Fruit fly (Drosophila melanogaster) whole organism, embryonic: ENCODE measurements around the gene CG10581.

ENCODE experiments used
- Awh ChIP-seq: fragments of 200-800 bp; sonication (Bioruptor generic); IDR thresholded peaks from 2 replicates; pipeline ENCODE4, ENCODE4 v1.3.6; 2022; ENCODE audit warnings: missing biosample characterization, missing genetic modification characterization
- CG10462 ChIP-seq: fragments of 200-800 bp; sonication (Bioruptor generic); optimal IDR thresholded peaks from 2 replicates; lab custom pipeline; 2016; ENCODE audit warnings: missing biosample characterization, missing genetic modification characterization
- CG11093 ChIP-seq: fragments of 200-800 bp; sonication (Bioruptor generic); IDR thresholded peaks from 3 replicates; pipeline ENCODE4 v1.3.6; 2022; ENCODE audit warnings: missing biosample characterization, missing genetic modification characterization
- CG12769 ChIP-seq: fragments of 200-800 bp; sonication (Bioruptor generic); optimal IDR thresholded peaks from 2 replicates; lab custom pipeline; 2019; ENCODE audit warnings: missing biosample characterization, mild to moderate bottlenecking, missing genetic modification characterization, moderate library complexity
- CG15073 ChIP-seq: fragments of 200-800 bp; sonication (Bioruptor generic); optimal IDR thresholded peaks from 2 replicates; lab custom pipeline; 2016; ENCODE audit warnings: missing biosample characterization, missing genetic modification characterization
- CG15514 ChIP-seq: fragments of 200-800 bp; sonication (Bioruptor generic); optimal IDR thresholded peaks from 3 replicates; lab custom pipeline; 2017; ENCODE audit warnings: missing biosample characterization, missing genetic modification characterization, mild to moderate bottlenecking, moderate library complexity, missing genetic modification reagents
- CG15696 ChIP-seq: fragments of 200-800 bp; sonication (Bioruptor generic); optimal IDR thresholded peaks from 2 replicates; lab custom pipeline; 2019; ENCODE audit warnings: missing biosample characterization, mild to moderate bottlenecking, missing genetic modification characterization, moderate library complexity
- CG1602 ChIP-seq: fragments of 200-800 bp; sonication (Bioruptor generic); optimal IDR thresholded peaks from 3 replicates; lab custom pipeline; 2016; ENCODE audit warnings: missing biosample characterization, missing genetic modification characterization
- CG2120 ChIP-seq: fragments of 200-800 bp; sonication (Bioruptor generic); optimal IDR thresholded peaks from 3 replicates; lab custom pipeline; 2016; ENCODE audit warnings: missing biosample characterization, missing genetic modification characterization
- CG2129 ChIP-seq: fragments of 200-800 bp; sonication (Bioruptor generic); IDR thresholded peaks from 2 replicates; pipeline ENCODE4 v1.3.6; 2022; ENCODE audit warnings: missing biosample characterization, missing genetic modification characterization; ENCODE audit not compliant: partially characterized antibody
- CG2889 ChIP-seq: fragments of 200-800 bp; sonication (Bioruptor generic); IDR thresholded peaks from 3 replicates; pipeline ENCODE4 v1.3.6; 2022; ENCODE audit warnings: missing biosample characterization, missing genetic modification characterization
- CG30403 ChIP-seq: fragments of 200-800 bp; sonication (Bioruptor generic); optimal IDR thresholded peaks from 3 replicates; lab custom pipeline; 2016; ENCODE audit warnings: missing biosample characterization, missing genetic modification characterization
- CG31365 ChIP-seq: fragments of 200-800 bp; sonication (Bioruptor generic); optimal IDR thresholded peaks from 2 replicates; lab custom pipeline; 2018; ENCODE audit warnings: missing biosample characterization, mild to moderate bottlenecking, missing genetic modification characterization
- CG3163 ChIP-seq: fragments of 200-800 bp; sonication (Bioruptor generic); optimal IDR thresholded peaks from 3 replicates; lab custom pipeline; 2016; ENCODE audit warnings: missing biosample characterization, missing genetic modification characterization
- CG32767 ChIP-seq: fragments of 200-800 bp; sonication (Bioruptor generic); IDR thresholded peaks from 2 replicates; pipeline ENCODE4 v1.3.6; 2022; ENCODE audit warnings: missing biosample characterization, missing genetic modification characterization
- CG33213 ChIP-seq: fragments of 200-800 bp; sonication (Bioruptor generic); optimal IDR thresholded peaks from 3 replicates; lab custom pipeline; 2016; ENCODE audit warnings: missing biosample characterization, missing genetic modification characterization
- CG34422 ChIP-seq: fragments of 200-800 bp; sonication (Bioruptor generic); IDR thresholded peaks from 3 replicates; pipeline ENCODE4 v1.3.6; 2022; ENCODE audit warnings: missing biosample characterization, missing genetic modification characterization
- CG3995 ChIP-seq: fragments of 200-800 bp; sonication (Bioruptor generic); optimal IDR thresholded peaks from 3 replicates; lab custom pipeline; 2016; ENCODE audit warnings: missing biosample characterization, missing genetic modification characterization
- CG4424 ChIP-seq: fragments of 200-800 bp; sonication (Bioruptor generic); optimal IDR thresholded peaks from 3 replicates; lab custom pipeline; 2016; ENCODE audit warnings: missing biosample characterization, missing genetic modification characterization
- CG5953 ChIP-seq: fragments of 200-800 bp; sonication (Bioruptor generic); IDR thresholded peaks from 2 replicates; pipeline ENCODE4 v1.3.6; 2022; ENCODE audit warnings: missing biosample characterization, missing genetic modification characterization
- CG7357 ChIP-seq: fragments of 200-800 bp; sonication (Bioruptor generic); IDR thresholded peaks from 3 replicates; pipeline ENCODE4 v1.3.6; 2022; ENCODE audit warnings: missing biosample characterization, missing genetic modification characterization
- CG7839 ChIP-seq: fragments of 200-800 bp; sonication (Bioruptor generic); optimal IDR thresholded peaks from 3 replicates; lab custom pipeline; 2018; ENCODE audit warnings: missing biosample characterization, mild to moderate bottlenecking, missing genetic modification characterization, moderate library complexity
- CG8924 ChIP-seq: fragments of 200-800 bp; optimal IDR thresholded peaks from 3 replicates; lab custom pipeline; 2019; ENCODE audit warnings: missing biosample characterization, mild to moderate bottlenecking, missing genetic modification characterization, moderate library complexity
- CG9727 ChIP-seq: fragments of 200-800 bp; sonication (Bioruptor generic); optimal IDR thresholded peaks from 3 replicates; lab custom pipeline; 2017; ENCODE audit warnings: missing biosample characterization, mild to moderate bottlenecking, missing genetic modification characterization
- CoRest ChIP-seq: fragments of 200-800 bp; sonication (Bioruptor generic); optimal IDR thresholded peaks from 3 replicates; lab custom pipeline; 2018; ENCODE audit warnings: missing biosample characterization, mild to moderate bottlenecking, missing genetic modification characterization, moderate library complexity
- GATAe ChIP-seq: fragments of 200-800 bp; sonication (Bioruptor generic); conservative IDR thresholded peaks from 2 replicates; pipeline ENCODE4 v1.3.6; 2022; ENCODE audit warnings: missing biosample characterization, missing genetic modification characterization
- HHEX ChIP-seq: fragments of 200-800 bp; sonication (Bioruptor generic); optimal IDR thresholded peaks from 3 replicates; lab custom pipeline; 2017; ENCODE audit warnings: missing biosample characterization, mild to moderate bottlenecking, missing genetic modification characterization, missing genetic modification reagents
- HLH4C ChIP-seq: fragments of 200-800 bp; sonication (Bioruptor generic); IDR thresholded peaks from 3 replicates; pipeline ENCODE4 v1.3.6; 2022; ENCODE audit warnings: missing biosample characterization, missing genetic modification characterization; ENCODE audit not compliant: partially characterized antibody
- Hr3 ChIP-seq: fragments of 200-800 bp; sonication (Bioruptor generic); optimal IDR thresholded peaks from 3 replicates; lab custom pipeline; 2016; ENCODE audit warnings: missing biosample characterization, missing genetic modification characterization
- Jarid2 ChIP-seq: fragments of 200-800 bp; sonication (Bioruptor generic); optimal IDR thresholded peaks from 3 replicates; lab custom pipeline; 2017; ENCODE audit warnings: mild to moderate bottlenecking, missing biosample characterization, missing genetic modification reagents, missing genetic modification characterization
- Oaz ChIP-seq: fragments of 200-800 bp; sonication (Bioruptor generic); IDR thresholded peaks from 2 replicates; pipeline ENCODE4 v1.3.6; 2022; ENCODE audit warnings: missing biosample characterization, missing genetic modification characterization
- Scr ChIP-seq: fragments of 200-800 bp; sonication (Bioruptor generic); IDR thresholded peaks from 2 replicates; pipeline ENCODE4 v1.3.6; 2022; ENCODE audit warnings: missing biosample characterization, missing genetic modification characterization; ENCODE audit not compliant: partially characterized antibody
- Taf1 ChIP-seq: fragments of 200-800 bp; sonication (Bioruptor generic); IDR thresholded peaks from 2 replicates; pipeline ENCODE4 v1.3.6; 2022; ENCODE audit warnings: missing biosample characterization, missing genetic modification characterization
- ara ChIP-seq: fragments of 200-800 bp; sonication (Bioruptor generic); IDR thresholded peaks from 2 replicates; pipeline ENCODE4 v1.3.6; 2022; ENCODE audit warnings: missing biosample characterization, missing genetic modification characterization
- bbx ChIP-seq: fragments of 200-800 bp; sonication (Bioruptor generic); IDR thresholded peaks from 2 replicates; pipeline ENCODE4 v1.3.6; 2022; ENCODE audit warnings: missing biosample characterization, missing genetic modification characterization; ENCODE audit not compliant: partially characterized antibody
- bsh ChIP-seq, 2 experiments: fragments of 200-800 bp; sonication (Bioruptor generic); optimal IDR thresholded peaks; 2 replicates each; lab custom pipeline; 2017 to 2018; ENCODE audit warnings: mild to moderate bottlenecking in 2 of 2, missing biosample characterization in 2 of 2, missing genetic modification characterization in 2 of 2, moderate library complexity in 1 of 2
- ci ChIP-seq: fragments of 200-800 bp; sonication (Bioruptor generic); IDR thresholded peaks from 3 replicates; pipeline ENCODE4 v1.3.6; 2022; ENCODE audit warnings: missing biosample characterization, missing genetic modification characterization
- da ChIP-seq: fragments of 200-800 bp; sonication (Bioruptor generic); optimal IDR thresholded peaks from 2 replicates; lab custom pipeline; 2016; ENCODE audit warnings: missing biosample characterization, missing genetic modification characterization
- dmrt11E ChIP-seq: fragments of 200-800 bp; sonication (Bioruptor generic); optimal IDR thresholded peaks from 3 replicates; lab custom pipeline; 2018; ENCODE audit warnings: missing biosample characterization, mild to moderate bottlenecking, missing genetic modification characterization, moderate library complexity
- dpn ChIP-seq, 2 experiments: fragments of 200-800 bp; sonication (Bioruptor generic); optimal IDR thresholded peaks; 3 replicates each; lab custom pipeline; 2016; ENCODE audit warnings: missing biosample characterization in 2 of 2, missing genetic modification characterization in 2 of 2
- emc ChIP-seq: fragments of 200-800 bp; sonication (Bioruptor generic); optimal IDR thresholded peaks from 2 replicates; lab custom pipeline; 2016; ENCODE audit warnings: missing biosample characterization, missing genetic modification characterization
- fd3F ChIP-seq: fragments of 200-800 bp; sonication (Bioruptor generic); optimal IDR thresholded peaks from 2 replicates; lab custom pipeline; 2018; ENCODE audit warnings: missing biosample characterization, mild to moderate bottlenecking, missing genetic modification characterization, moderate library complexity
- hb ChIP-seq: fragments of 200-800 bp; sonication (Bioruptor generic); IDR thresholded peaks from 3 replicates; pipeline ENCODE4 v1.3.6; 2022; ENCODE audit warnings: missing biosample characterization, missing genetic modification characterization; ENCODE audit not compliant: partially characterized antibody
- hkb ChIP-seq, 2 experiments: fragments of 200-800 bp in 1 of 2; fragments of >200 bp in 1 of 2; sonication (Bioruptor generic) in 1 of 2; IDR thresholded peaks in 1 of 2; optimal IDR thresholded peaks in 1 of 2; 2 replicates each; pipeline versions ENCODE4 v1.3.6 to Lab custom; 2017 to 2022; ENCODE audit warnings: missing biosample characterization in 1 of 2, missing genetic modification characterization in 1 of 2
- maf-S ChIP-seq: fragments of 200-800 bp; sonication (Bioruptor generic); optimal IDR thresholded peaks from 2 replicates; lab custom pipeline; 2016; ENCODE audit warnings: missing biosample characterization, missing genetic modification characterization
- pita ChIP-seq: fragments of 200-800 bp; sonication (Bioruptor generic); optimal IDR thresholded peaks from 2 replicates; lab custom pipeline; 2017; ENCODE audit warnings: missing biosample characterization, mild to moderate bottlenecking, missing genetic modification characterization
- psq ChIP-seq: fragments of 200-800 bp; sonication (Bioruptor generic); optimal IDR thresholded peaks from 2 replicates; lab custom pipeline; 2017; ENCODE audit warnings: missing biosample characterization, missing genetic modification characterization
- pzg ChIP-seq: fragments of 200-800 bp; sonication (Bioruptor generic); optimal IDR thresholded peaks from 3 replicates; lab custom pipeline; 2018; ENCODE audit warnings: missing biosample characterization, mild to moderate bottlenecking, missing genetic modification characterization, moderate library complexity
- sim ChIP-seq: fragments of 200-800 bp; sonication (Bioruptor generic); IDR thresholded peaks from 2 replicates; pipeline ENCODE4 v1.3.6; 2022; ENCODE audit warnings: missing biosample characterization, missing genetic modification characterization
- sisA ChIP-seq: fragments of 200-800 bp; sonication (Bioruptor generic); IDR thresholded peaks from 2 replicates; pipeline ENCODE4 v1.3.6; 2022; ENCODE audit warnings: missing biosample characterization, missing genetic modification characterization
- slou ChIP-seq: fragments of 200-800 bp; sonication (Bioruptor generic); optimal IDR thresholded peaks from 3 replicates; lab custom pipeline; 2016; ENCODE audit warnings: missing biosample characterization, missing genetic modification characterization

The CG10581 gene

dm6 chr3L:21047037-21047436, 13.0 kb upstream of the CG10581 start (continued):
- no peak for TF ChIP-seq maf-S
- TF ChIP-seq HLH4C (GFP tag; lab: Robert Waterston, UW): no peak
- TF ChIP-seq CG1602 (GFP tag; lab: Kevin White, UChicago): peak; percentile 12
- TF ChIP-seq CG7357: no peak
- TF ChIP-seq CG33213 (GFP tag; lab: Kevin White, UChicago): no peak
- TF ChIP-seq CG10462: peak; percentile 14
- no peak for TF ChIP-seq CG5953 (GFP tag; lab: Robert Waterston, UW)
- TF ChIP-seq pzg: no peak
- peak; percentile 64 for TF ChIP-seq CG9727 (GFP tag; lab: Kevin White, UChicago)
- no peak for TF ChIP-seq da (GFP tag; lab: Kevin White, UChicago)
- TF ChIP-seq sisA (GFP tag; lab: Robert Waterston, UW): no peak
- no peak for TF ChIP-seq CG3995
- TF ChIP-seq CG15696 (tag; lab: Kevin White, UChicago): peak; percentile 65
- TF ChIP-seq CG12769 (tag; lab: Kevin White, UChicago): no peak
- no peak for TF ChIP-seq sim
- TF ChIP-seq Hr3: no peak
- no peak for TF ChIP-seq pita (GFP tag; lab: Kevin White, UChicago)
- TF ChIP-seq CG3163 (GFP tag; lab: Kevin White, UChicago): no peak
- peak; percentile 67 for TF ChIP-seq CG4424 (GFP tag; lab: Kevin White, UChicago)
- peak; percentile 78 for TF ChIP-seq dmrt11E (tag; lab: Kevin White, UChicago)
- TF ChIP-seq Oaz: no peak
- no peak for TF ChIP-seq CG2129 (GFP tag; lab: Robert Waterston, UW)
- no peak for TF ChIP-seq CG15514 (GFP tag; lab: Kevin White, UChicago)
- TF ChIP-seq bsh (GFP tag; optimal IDR thresholded peaks at IDR 0.05; lab: Kevin White, UChicago): peak in 1 of 2 experiments; percentile 73
- TF ChIP-seq fd3F (GFP tag; lab: Kevin White, UChicago): peak; percentile 26
- peak; percentile 27 for TF ChIP-seq CG2120 (GFP tag; lab: Kevin White, UChicago)
- no peak for TF ChIP-seq CG31365
- no peak for TF ChIP-seq Scr (GFP tag; lab: Robert Waterston, UW)
- TF ChIP-seq CG30403 (GFP tag; lab: Kevin White, UChicago): peak; percentile 42
- TF ChIP-seq CG32767 (GFP tag; lab: Robert Waterston, UW): no peak
- peak; percentile 49; the same call in 2 of the 3 replicates for TF ChIP-seq CG34422 (GFP tag; lab: Robert Waterston, UW)
- no peak for TF ChIP-seq hb (GFP tag; lab: Robert Waterston, UW)
- no peak for TF ChIP-seq HHEX
- TF ChIP-seq GATAe (GFP tag; lab: Robert Waterston, UW): no peak
- no peak for TF ChIP-seq Jarid2 (GFP tag; lab: Kevin White, UChicago)
- TF ChIP-seq hkb (optimal IDR thresholded peaks at IDR 0.05; lab: Kevin White, UChicago): no peak
- TF ChIP-seq hkb (GFP tag; IDR thresholded peaks at IDR 0.05; lab: Robert Waterston, UW): 0 out of 2 replicates have a peak, but pooled peaks have one; percentile 45
- peak; percentile 36 for TF ChIP-seq CoRest (tag; lab: Kevin White, UChicago)
- no peak for TF ChIP-seq emc (GFP tag; lab: Kevin White, UChicago)
- no peak for TF ChIP-seq ara
- 0 out of 2 replicates have a peak, but pooled peaks have one; percentile 42 for TF ChIP-seq Awh (GFP tag; lab: Robert Waterston, UW)
- TF ChIP-seq Taf1 (GFP tag; lab: Robert Waterston, UW): no peak
- peak; percentile 54 for TF ChIP-seq CG7839 (tag; lab: Kevin White, UChicago)
- TF ChIP-seq slou (GFP tag; lab: Kevin White, UChicago): peak; percentile 40
- TF ChIP-seq ci (GFP tag; lab: Robert Waterston, UW): peak; percentile 71; the same call in 2 of the 3 replicates
- no peak for TF ChIP-seq psq
- TF ChIP-seq CG15073: no peak
- no peak for TF ChIP-seq CG11093 (GFP tag; lab: Robert Waterston, UW)
- no peak for TF ChIP-seq bbx (GFP tag; lab: Robert Waterston, UW)
- TF ChIP-seq dpn (GFP tag; optimal IDR thresholded peaks at IDR 0.05; lab: Kevin White, UChicago): peak in 1 of 2 experiments; percentile 27
- no peak for TF ChIP-seq CG2889
- peak; percentile 38 for TF ChIP-seq CG8924
